Worm (Caenorhabditis elegans) whole organism, young adult: ENCODE measurements around the gene rad-51.

Experiments used
- B0035.1 ChIP-seq: sonication (generic microtip); optimal IDR thresholded peaks from 2 replicates; lab custom pipeline; 2016; ENCODE audit warnings: missing genetic modification characterization, mild to moderate bottlenecking, missing compliant biosample characterization, missing genotype, missing genetic modification reagents
- B0261.1 ChIP-seq: sonication (generic microtip); optimal IDR thresholded peaks from 2 replicates; lab custom pipeline; 2016; ENCODE audit warnings: mild to moderate bottlenecking, missing genetic modification characterization, moderate library complexity, missing compliant biosample characterization
- B0336.3 ChIP-seq: fragments of 200-800 bp; sonication (Bioruptor generic); IDR thresholded peaks from 2 replicates; pipeline ENCODE4 v1.3.6; 2022; ENCODE audit warnings: missing genetic modification characterization, missing compliant biosample characterization
- D2030.7 ChIP-seq: fragments of 200-800 bp; sonication (Bioruptor generic); IDR thresholded peaks from 2 replicates; pipeline ENCODE4 v1.3.6; 2022; ENCODE audit warnings: missing genetic modification reagents, missing genetic modification characterization, missing compliant biosample characterization
- F23B12.7 ChIP-seq: sonication (generic microtip); optimal IDR thresholded peaks from 2 replicates; lab custom pipeline; 2017; ENCODE audit warnings: missing genetic modification characterization, mild to moderate bottlenecking, missing compliant biosample characterization, antibody characterized with exemption, moderate library complexity; ENCODE audit not compliant: insufficient read depth
- F39B2.1 ChIP-seq: fragments of 200-800 bp; sonication (Bioruptor generic); IDR thresholded peaks from 2 replicates; pipeline ENCODE4 v1.3.6; 2022; ENCODE audit warnings: missing genetic modification reagents, missing genetic modification characterization, missing compliant biosample characterization
- K12H6.12 ChIP-seq: fragments of 200-800 bp; sonication (Bioruptor generic); optimal IDR thresholded peaks from 2 replicates; lab custom pipeline; 2018; ENCODE audit warnings: mild to moderate bottlenecking, missing genetic modification characterization, missing compliant biosample characterization
- Y95B8A.8 ChIP-seq: fragments of 200-800 bp; sonication (Bioruptor generic); IDR thresholded peaks from 2 replicates; pipeline ENCODE4 v1.3.6; 2022; ENCODE audit warnings: missing genetic modification reagents, missing genetic modification characterization, missing compliant biosample characterization
- ZK185.1 ChIP-seq: sonication (generic microtip); optimal IDR thresholded peaks from 2 replicates; lab custom pipeline; 2016; ENCODE audit warnings: mild to moderate bottlenecking, missing genetic modification characterization, missing compliant biosample characterization; ENCODE audit not compliant: poor library complexity, severe bottlenecking
- cebp-1 ChIP-seq, 2 experiments: fragments of 200-800 bp in 1 of 2; sonication (Bioruptor generic) in 1 of 2; sonication (generic microtip) in 1 of 2; IDR thresholded peaks in 1 of 2; optimal IDR thresholded peaks in 1 of 2; 2 replicates each; pipeline versions ENCODE4 v1.3.6 to Lab custom; 2017 to 2022; ENCODE audit warnings: missing compliant biosample characterization in 2 of 2, missing genetic modification characterization in 2 of 2, mild to moderate bottlenecking in 1 of 2, missing genetic modification reagents in 1 of 2, moderate library complexity in 1 of 2
- ceh-100 ChIP-seq: fragments of 200-800 bp; sonication (Bioruptor generic); IDR thresholded peaks from 2 replicates; pipeline ENCODE4 v1.3.6; 2022; ENCODE audit warnings: missing genetic modification reagents, missing genetic modification characterization, missing compliant biosample characterization
- ceh-79 ChIP-seq: sonication (generic microtip); optimal IDR thresholded peaks from 2 replicates; lab custom pipeline; 2017; ENCODE audit warnings: mild to moderate bottlenecking, missing genetic modification characterization, missing compliant biosample characterization
- die-1 ChIP-seq: sonication (generic microtip); optimal IDR thresholded peaks from 2 replicates; lab custom pipeline; 2016; ENCODE audit warnings: missing genotype, mild to moderate bottlenecking, missing genetic modification characterization, missing compliant biosample characterization
- dpff-1 ChIP-seq: sonication (generic microtip); optimal IDR thresholded peaks from 2 replicates; lab custom pipeline; 2017; ENCODE audit warnings: mild to moderate bottlenecking, missing genetic modification characterization, missing compliant biosample characterization
- dpl-1 ChIP-seq: fragments of 150-350 bp; optimal IDR thresholded peaks from 2 replicates; lab custom pipeline; 2014; ENCODE audit warnings: missing biosample characterization, missing genetic modification reagents, missing genetic modification characterization
- efl-1 ChIP-seq: fragments of 150-350 bp; optimal IDR thresholded peaks from 2 replicates; lab custom pipeline; 2014; ENCODE audit warnings: missing biosample characterization, missing genetic modification reagents, missing genetic modification characterization
- ekl-4 ChIP-seq: fragments of 200-800 bp; sonication (Bioruptor generic); IDR thresholded peaks from 2 replicates; pipeline ENCODE4 v1.3.6; 2022; ENCODE audit warnings: missing genetic modification reagents, missing genetic modification characterization, missing compliant biosample characterization
- ets-4 ChIP-seq: fragments of 200-800 bp; sonication (Bioruptor generic); optimal IDR thresholded peaks from 2 replicates; lab custom pipeline; 2018; ENCODE audit warnings: mild to moderate bottlenecking, missing genetic modification characterization, missing compliant biosample characterization
- fkh-3 ChIP-seq: sonication (generic microtip); optimal IDR thresholded peaks from 2 replicates; lab custom pipeline; 2016; ENCODE audit warnings: mild to moderate bottlenecking, missing genetic modification characterization, missing compliant biosample characterization
- him-1 ChIP-seq: sonication (generic microtip); optimal IDR thresholded peaks from 2 replicates; lab custom pipeline; 2016; ENCODE audit warnings: missing genotype, missing genetic modification reagents, missing genetic modification characterization, missing compliant biosample characterization
- hlh-12 ChIP-seq: sonication (generic microtip); optimal IDR thresholded peaks from 2 replicates; lab custom pipeline; 2016; ENCODE audit warnings: missing genetic modification characterization, missing compliant biosample characterization
- hmg-1.2 ChIP-seq: fragments of 200-800 bp; sonication (Bioruptor generic); IDR thresholded peaks from 2 replicates; pipeline ENCODE4 v1.3.6; 2022; ENCODE audit warnings: missing genetic modification reagents, missing genetic modification characterization, missing compliant biosample characterization
- lin-26 ChIP-seq: fragments of 200-800 bp; sonication (Bioruptor generic); IDR thresholded peaks from 2 replicates; pipeline ENCODE4 v1.3.6; 2022; ENCODE audit warnings: missing genetic modification reagents, missing genetic modification characterization, missing compliant biosample characterization
- lsy-27 ChIP-seq: sonication (generic microtip); optimal IDR thresholded peaks from 2 replicates; lab custom pipeline; 2017; ENCODE audit warnings: missing genetic modification characterization, mild to moderate bottlenecking, missing compliant biosample characterization, antibody characterized with exemption, missing genotype, borderline replicate concordance; ENCODE audit not compliant: insufficient read depth
- mxl-1 ChIP-seq: sonication (generic microtip); optimal IDR thresholded peaks from 2 replicates; lab custom pipeline; 2016; ENCODE audit warnings: missing genetic modification characterization, missing compliant biosample characterization
- nhr-90 ChIP-seq: sonication (generic microtip); optimal IDR thresholded peaks from 2 replicates; lab custom pipeline; 2016; ENCODE audit warnings: missing genotype, mild to moderate bottlenecking, missing genetic modification characterization, missing compliant biosample characterization
- pbrm-1 ChIP-seq: fragments of 200-800 bp; sonication (Bioruptor generic); IDR thresholded peaks from 2 replicates; pipeline ENCODE4 v1.3.6; 2022; ENCODE audit warnings: missing genetic modification reagents, missing genetic modification characterization, missing compliant biosample characterization
- rcor-1 ChIP-seq: fragments of 200-800 bp; sonication (Bioruptor generic); IDR thresholded peaks from 2 replicates; pipeline ENCODE4 v1.3.6; 2022; ENCODE audit warnings: missing genetic modification reagents, missing genetic modification characterization, missing compliant biosample characterization
- rpc-1 ChIP-seq, 2 experiments: fragments of 150-350 bp in 1 of 2; sonication (generic microtip) in 1 of 2; optimal IDR thresholded peaks; 2 replicates each; lab custom pipeline; 2014 to 2018; ENCODE audit warnings: missing biosample characterization in 1 of 2, missing genetic modification characterization in 1 of 2, missing genetic modification reagents in 1 of 2, missing genotype in 1 of 2
- snpc-1.1 ChIP-seq: sonication (generic microtip); optimal IDR thresholded peaks from 2 replicates; lab custom pipeline; 2017; ENCODE audit warnings: missing genetic modification characterization, mild to moderate bottlenecking, missing compliant biosample characterization, antibody characterized with exemption, moderate library complexity, missing genotype, missing genetic modification reagents; ENCODE audit not compliant: insufficient read depth
- sptf-2 ChIP-seq: fragments of 200-800 bp; sonication (Bioruptor generic); optimal IDR thresholded peaks from 2 replicates; lab custom pipeline; 2018; ENCODE audit warnings: mild to moderate bottlenecking, missing genetic modification characterization, missing compliant biosample characterization
- tbp1 ChIP-seq: fragments of 200-800 bp; sonication (Bioruptor generic); optimal IDR thresholded peaks from 2 replicates; lab custom pipeline; 2018; ENCODE audit warnings: mild to moderate bottlenecking, missing genetic modification characterization, missing compliant biosample characterization
- tbx-9 ChIP-seq: sonication (generic microtip); optimal IDR thresholded peaks from 2 replicates; lab custom pipeline; 2016; ENCODE audit warnings: borderline replicate concordance, missing genetic modification characterization, inconsistent platforms, missing compliant biosample characterization
- ztf-18 ChIP-seq: sonication (generic microtip); optimal IDR thresholded peaks from 2 replicates; lab custom pipeline; 2016; ENCODE audit warnings: missing genotype, mild to moderate bottlenecking, missing genetic modification characterization, missing compliant biosample characterization
- ztf-26 ChIP-seq: sonication (generic microtip); optimal IDR thresholded peaks from 2 replicates; lab custom pipeline; 2017; ENCODE audit warnings: missing genetic modification characterization, missing compliant biosample characterization

rad-51 gene

DNA sequence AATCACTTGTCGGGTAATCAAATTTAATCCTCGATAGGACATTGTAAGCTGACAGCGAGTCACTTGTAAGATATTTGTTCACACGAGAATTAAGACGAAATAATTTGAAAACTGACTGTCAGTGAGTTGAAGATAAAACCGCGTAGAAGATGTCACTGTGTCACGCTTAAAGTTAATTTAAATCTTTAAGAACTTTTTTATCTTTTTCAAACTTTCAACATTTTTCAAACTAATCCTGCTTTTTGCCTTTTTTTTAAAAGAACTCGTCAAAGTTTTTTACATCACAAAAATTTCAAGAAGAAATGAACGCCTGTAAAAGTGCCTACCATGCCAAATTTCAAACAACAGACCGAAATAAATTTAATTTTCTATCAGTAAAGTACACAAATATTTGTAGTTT is 29.5 kb upstream of the rad-51 start, which contains the start of gene acs-18:
TSS of gene acs-18 (minus strand) at position 101 of the 400 bp plus-strand sequence.
- TF ChIP-seq ekl-4 (GFP tag; lab: Robert Waterston, UW) (no peak), sptf-2 (GFP tag; lab: Kevin White, UChicago) (no peak), F23B12.7 (no peak), ztf-26 (tag; lab: Kevin White, UChicago) (no peak), B0035.1 (tag; lab: Kevin White, UChicago) (no peak), tbx-9 (tag; lab: Kevin White, UChicago) (no peak), mxl-1 (tag; lab: Kevin White, UChicago) (no peak), dpff-1 (tag; lab: Kevin White, UChicago) (no peak), B0336.3 (GFP tag; lab: Robert Waterston, UW) (no peak), fkh-3 (tag; lab: Kevin White, UChicago) (no peak), pbrm-1 (no peak), rcor-1 (GFP tag; lab: Robert Waterston, UW) (no peak), hmg-1.2 (no peak), K12H6.12 (tag; lab: Kevin White, UChicago) (no peak), hlh-12 (tag; lab: Kevin White, UChicago) (no peak), ets-4 (no peak), ceh-79 (tag; lab: Kevin White, UChicago) (no peak), lsy-27 (tag; lab: Kevin White, UChicago) (no peak), efl-1 (GFP tag; lab: Kevin White, UChicago) (no peak), cebp-1 (GFP tag; IDR thresholded peaks at IDR 0.05; lab: Robert Waterston, UW) (no peak), cebp-1 (tag; optimal IDR thresholded peaks at IDR 0.05; lab: Kevin White, UChicago) (no peak)
- TF ChIP-seq, all 124 proteins: peak for 0

DNA sequence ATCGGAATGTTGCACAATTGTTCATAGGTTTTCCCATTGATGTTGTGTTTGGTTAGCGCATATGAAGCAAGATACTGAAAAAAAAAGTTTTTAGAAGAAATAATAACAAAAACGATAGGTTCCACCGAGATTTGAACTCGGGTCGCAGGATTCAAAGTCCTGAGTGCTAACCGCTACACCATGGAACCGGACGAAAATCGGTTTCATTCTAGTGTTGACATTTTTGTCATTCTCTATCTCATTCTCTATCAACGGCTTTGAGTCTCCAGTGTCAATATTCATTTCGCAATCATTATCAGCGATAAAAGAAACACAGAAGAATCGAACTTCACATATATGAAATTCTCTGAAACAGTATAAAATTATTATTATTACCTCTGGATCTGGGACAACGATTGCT is 27.1 kb upstream of the rad-51 start:
- TF ChIP-seq mxl-1 (tag; lab: Kevin White, UChicago) (peak; percentile 35), lin-26 (GFP tag; lab: Robert Waterston, UW) (peak; percentile 71; the same call in 1 of the 2 replicates), F39B2.1 (GFP tag; lab: Robert Waterston, UW) (no peak), efl-1 (GFP tag; lab: Kevin White, UChicago) (no peak), ztf-18 (tag; lab: Kevin White, UChicago) (peak; percentile 8), him-1 (tag; lab: Kevin White, UChicago) (peak; percentile 68), rpc-1 (optimal IDR thresholded peaks at IDR 0.05; lab: Kevin White, UChicago) (peak; percentile 73), rpc-1 (tag; optimal IDR thresholded peaks at IDR 0.05; lab: Kevin White, UChicago) (peak; percentile 93), tbp1 (GFP tag; lab: Kevin White, UChicago) (peak; percentile 92), Y95B8A.8 (GFP tag; lab: Robert Waterston, UW) (0 out of 2 replicates have a peak, but pooled peaks have one; percentile 26), D2030.7 (0 out of 2 replicates have a peak, but pooled peaks have one; percentile 16), lsy-27 (tag; lab: Kevin White, UChicago) (no peak), nhr-90 (tag; lab: Kevin White, UChicago) (peak; percentile 37), dpl-1 (GFP tag; lab: Kevin White, UChicago) (no peak), die-1 (tag; lab: Kevin White, UChicago) (peak; percentile 51), pbrm-1 (peak; percentile 51; the same call in 1 of the 2 replicates), ZK185.1 (tag; lab: Kevin White, UChicago) (peak; percentile 58), B0261.1 (tag; lab: Kevin White, UChicago) (peak; percentile 74), ceh-100 (GFP tag; lab: Robert Waterston, UW) (no peak), snpc-1.1 (tag; lab: Kevin White, UChicago) (peak; percentile 54)
- TF ChIP-seq, all 124 proteins: peak for 14
